Worm (Caenorhabditis elegans): Measurements from ENCODE around the gene C50B6.1.
A peak's percentile ranks its signal among the peaks of the same experiment; 100 is the strongest.

The C50B6.1 gene

ce11 chrV:13273302-13273701 lies 35.4 kb upstream of the C50B6.1 start:
- no peak for TF ChIP-seq C06A6.2 (GFP tag; conservative IDR thresholded peaks at IDR 0.05)

- TF ChIP-seq dox-1 (GFP tag; IDR thresholded peaks at IDR 0.05), result no peak
- TF ChIP-seq cebp-1 (GFP tag; IDR thresholded peaks at IDR 0.05), result no peak
- peak; percentile 18 for TF ChIP-seq cebp-1 (tag; optimal IDR thresholded peaks at IDR 0.05)
- TF ChIP-seq nhr-80 (tag; optimal IDR thresholded peaks at IDR 0.05), result peak; percentile 56
- 0 out of 2 replicates have a peak, but pooled peaks have one; percentile 37 for TF ChIP-seq nfyb-1 (GFP tag; IDR thresholded peaks at IDR 0.05)
These were observed 34.1 kb upstream of the C50B6.1 start for ce11 chrV:13274615-13275014.

ce11 chrV:13275959-13276358 lies 32.8 kb upstream of the C50B6.1 start, which contains the start of gene F32F2.4:
Gene F32F2.4, plus strand, starts transcription at chrV:13276259.
- TF ChIP-seq nhr-120 (GFP tag; IDR thresholded peaks at IDR 0.05) (no peak), let-526 (GFP tag; IDR thresholded peaks at IDR 0.05) (no peak), efl-1 (GFP tag; optimal IDR thresholded peaks at IDR 0.05) (no peak), lsl-1 (GFP tag; optimal IDR thresholded peaks at IDR 0.05) (no peak), hrde-1 (tag; optimal IDR thresholded peaks at IDR 0.05; ENCODE audit: borderline replicate concordance) (no peak)

- TF ChIP-seq die-1 (tag; optimal IDR thresholded peaks at IDR 0.05) (no peak), F49E8.2 (tag; optimal IDR thresholded peaks at IDR 0.05; ENCODE audit: insufficient read depth) (no peak), K11D2.4 (GFP tag; IDR thresholded peaks at IDR 0.05) (no peak), attf-5 (GFP tag; optimal IDR thresholded peaks at IDR 0.05) (no peak), F55B11.4 (tag; optimal IDR thresholded peaks at IDR 0.05; ENCODE audit: borderline replicate concordance, insufficient read depth) (no peak), F57A8.1 (GFP tag; optimal IDR thresholded peaks at IDR 0.05) (no peak), ztf-28 (GFP tag; IDR thresholded peaks at IDR 0.05) (no peak), attf-6 (GFP tag; IDR thresholded peaks at IDR 0.05) (no peak), ceh-27 (GFP tag; optimal IDR thresholded peaks at IDR 0.05) (no peak), ztf-22 (GFP tag; optimal IDR thresholded peaks at IDR 0.05) (no peak), B0336.3 (GFP tag; IDR thresholded peaks at IDR 0.05) (no peak), zim-3 (tag; optimal IDR thresholded peaks at IDR 0.05) (no peak), mcd-1 (GFP tag; IDR thresholded peaks at IDR 0.05) (no peak), chd-7 (tag; optimal IDR thresholded peaks at IDR 0.05) (no peak), D2030.7 (GFP tag; IDR thresholded peaks at IDR 0.05) (no peak), F57C9.4 (tag; optimal IDR thresholded peaks at IDR 0.05) (no peak), somi-1 (GFP tag; optimal IDR thresholded peaks at IDR 0.05) (no peak), hlh-12 (tag; optimal IDR thresholded peaks at IDR 0.05) (no peak)
These were observed 28.3 kb upstream of the C50B6.1 start for ce11 chrV:13280382-13280781.

- TF ChIP-seq F10E7.11 (tag; optimal IDR thresholded peaks at IDR 0.05), result no peak
- no peak for TF ChIP-seq egrh-3 (GFP tag; IDR thresholded peaks at IDR 0.05)
- no peak for TF ChIP-seq sea-2 (GFP tag; IDR thresholded peaks at IDR 0.05)
- no peak for TF ChIP-seq let-526 (GFP tag; IDR thresholded peaks at IDR 0.05)
- TF ChIP-seq sptf-2 (GFP tag; optimal IDR thresholded peaks at IDR 0.05), result no peak
- no peak for TF ChIP-seq zfh-2 (GFP tag; conservative IDR thresholded peaks at IDR 0.05)
- no peak for TF ChIP-seq ceh-40 (GFP tag; IDR thresholded peaks at IDR 0.05)
- TF ChIP-seq lin-54 (GFP tag; optimal IDR thresholded peaks at IDR 0.05), result no peak
- TF ChIP-seq ztf-25 (GFP tag; IDR thresholded peaks at IDR 0.05), result no peak
- TF ChIP-seq hlh-12 (tag; optimal IDR thresholded peaks at IDR 0.05), result no peak
- no peak for TF ChIP-seq cebp-2 (GFP tag; IDR thresholded peaks at IDR 0.05)
- no peak for TF ChIP-seq F39B2.1 (GFP tag; IDR thresholded peaks at IDR 0.05)
- TF ChIP-seq dox-1 (GFP tag; IDR thresholded peaks at IDR 0.05), result no peak
- TF ChIP-seq nfyb-1 (GFP tag; IDR thresholded peaks at IDR 0.05), result no peak
- no peak for TF ChIP-seq madf-6 (GFP tag; IDR thresholded peaks at IDR 0.05)
These were observed 25.8 kb upstream of the C50B6.1 start for ce11 chrV:13282958-13283357.

Measured in whole organism, young adult.